Worm (Caenorhabditis elegans): ENCODE results near the gene C28A5.6.

C28A5.6 gene

ce11 chrIII:4449357-4449756 lies 20.1 kb upstream of the C28A5.6 start (continued):
- TF ChIP-seq F55B11.4 (tag; optimal IDR thresholded peaks at IDR 0.05; ENCODE audit: borderline replicate concordance, insufficient read depth) (no peak), nhr-27 (tag; optimal IDR thresholded peaks at IDR 0.05) (no peak), ztf-6 (GFP tag; IDR thresholded peaks at IDR 0.05) (no peak), rec-8 (tag; optimal IDR thresholded peaks at IDR 0.05) (peak in 1 of 2 experiments; percentile 29), lsy-27 (tag; optimal IDR thresholded peaks at IDR 0.05; ENCODE audit: borderline replicate concordance, insufficient read depth) (no peak), sea-2 (GFP tag; IDR thresholded peaks at IDR 0.05) (no peak), tbx-9 (tag; optimal IDR thresholded peaks at IDR 0.05; ENCODE audit: borderline replicate concordance) (no peak), snpc-1.3 (tag; optimal IDR thresholded peaks at IDR 0.05; ENCODE audit: insufficient read depth) (peak; percentile 55), B0336.3 (GFP tag; IDR thresholded peaks at IDR 0.05) (no peak), akir-1 (GFP tag; optimal IDR thresholded peaks at IDR 0.05) (no peak), ztf-3 (GFP tag; optimal IDR thresholded peaks at IDR 0.05) (no peak), madf-8 (GFP tag; conservative IDR thresholded peaks at IDR 0.05) (0 out of 2 replicates have a peak, but pooled peaks have one; percentile 14), Y53F4B.3 (GFP tag; IDR thresholded peaks at IDR 0.05) (0 out of 2 replicates have a peak, but pooled peaks have one; percentile 12), Y56A3A.18 (GFP tag; IDR thresholded peaks at IDR 0.05) (no peak), attf-5 (GFP tag; optimal IDR thresholded peaks at IDR 0.05) (no peak), pha-4 (tag; optimal IDR thresholded peaks at IDR 0.05) (no peak), dpl-1 (GFP tag; optimal IDR thresholded peaks at IDR 0.05) (no peak), F33H1.4 (GFP tag; IDR thresholded peaks at IDR 0.05) (peak; percentile 27; the same call in 1 of the 2 replicates), ceh-91 (GFP tag; IDR thresholded peaks at IDR 0.05) (no peak), gei-17 (GFP tag; optimal IDR thresholded peaks at IDR 0.05) (no peak), snpc-4 (GFP tag; optimal IDR thresholded peaks at IDR 0.05) (no peak), snpc-4 (tag; optimal IDR thresholded peaks at IDR 0.05) (peak in 1 of 4 experiments; percentile 28), snpc-3.4 (tag; optimal IDR thresholded peaks at IDR 0.05) (peak; percentile 29), F49E8.2 (tag; optimal IDR thresholded peaks at IDR 0.05; ENCODE audit: insufficient read depth) (peak; percentile 62), efl-1 (GFP tag; optimal IDR thresholded peaks at IDR 0.05) (peak; percentile 13), madf-3 (GFP tag; IDR thresholded peaks at IDR 0.05) (no peak), let-526 (GFP tag; IDR thresholded peaks at IDR 0.05) (no peak), cebp-1 (GFP tag; IDR thresholded peaks at IDR 0.05) (no peak), cebp-1 (tag; optimal IDR thresholded peaks at IDR 0.05) (no peak), lin-54 (GFP tag; optimal IDR thresholded peaks at IDR 0.05) (peak; percentile 41), B0035.1 (tag; optimal IDR thresholded peaks at IDR 0.05) (no peak), ztf-25 (GFP tag; IDR thresholded peaks at IDR 0.05) (0 out of 2 replicates have a peak, but pooled peaks have one; percentile 47), egl-18 (GFP tag; IDR thresholded peaks at IDR 0.05) (no peak), aptf-2 (GFP tag; conservative IDR thresholded peaks at IDR 0.05) (no peak), tlf-1 (GFP tag; optimal IDR thresholded peaks at IDR 0.05) (no peak), hmg-20 (GFP tag; IDR thresholded peaks at IDR 0.05) (no peak), xnd-1 (tag; optimal IDR thresholded peaks at IDR 0.05) (no peak), repo-1 (tag; optimal IDR thresholded peaks at IDR 0.05) (no peak), aptf-3 (GFP tag; IDR thresholded peaks at IDR 0.05) (no peak), unc-62 (GFP tag; optimal IDR thresholded peaks at IDR 0.05) (no peak), attf-6 (GFP tag; IDR thresholded peaks at IDR 0.05) (no peak), athp-1 (tag; optimal IDR thresholded peaks at IDR 0.05) (no peak), ztf-22 (GFP tag; optimal IDR thresholded peaks at IDR 0.05) (no peak), ccch-3 (GFP tag; optimal IDR thresholded peaks at IDR 0.05) (no peak), him-1 (tag; optimal IDR thresholded peaks at IDR 0.05) (peak; percentile 72), ekl-4 (GFP tag; IDR thresholded peaks at IDR 0.05) (no peak), F39B2.1 (GFP tag; IDR thresholded peaks at IDR 0.05) (no peak), ets-4 (GFP tag; optimal IDR thresholded peaks at IDR 0.05) (no peak)
